Worm (Caenorhabditis elegans) whole organism, dauer: ENCODE results near the gene Y71H2B.5.

ENCODE experiments used
- unc-62 ChIP-seq: sonication (generic microtip); optimal IDR thresholded peaks from 2 replicates; lab custom pipeline; 2017; ENCODE audit warnings: missing biosample characterization, missing genetic modification reagents, missing genetic modification characterization

Gene Y71H2B.5

ce11 chrIII:2603671-2604070 is 4.1 kb upstream of the Y71H2B.5 start, which contains the start of gene Y71H2B.11:
Gene Y71H2B.11, plus strand, starts transcription at chrIII:2603971.
- no peak for TF ChIP-seq unc-62

ce11 chrIII:2616212-2616611 is 8.4 kb downstream of the Y71H2B.5 start:
- no peak for TF ChIP-seq unc-62

- no peak for TF ChIP-seq unc-62
Observed at ce11 chrIII:2618663-2619062, 10.8 kb downstream of the Y71H2B.5 start, which contains the start of gene Y71H2B.4. Gene Y71H2B.4, plus strand, starts transcription at chrIII:2618963.

- no peak for TF ChIP-seq unc-62
Observed at ce11 chrIII:2619559-2619958, 11.7 kb downstream of the Y71H2B.5 start, which contains the start of gene ppfr-4. Gene ppfr-4, plus strand, starts transcription at chrIII:2619936.

- no peak for TF ChIP-seq unc-62
Observed at ce11 chrIII:2622870-2623269, 15.1 kb downstream of the Y71H2B.5 start, which contains the start of gene Y71H2B.2. Gene Y71H2B.2, plus strand, starts transcription at chrIII:2623170.

- TF ChIP-seq unc-62 = no peak
Observed at ce11 chrIII:2628690-2629089, 20.9 kb downstream of the Y71H2B.5 start, which contains the start of gene acbp-8. Gene acbp-8, plus strand, starts transcription at chrIII:2629013.

- no peak for TF ChIP-seq unc-62
Observed at ce11 chrIII:2632819-2633398, 25.1 kb downstream of the Y71H2B.5 start.

ce11 chrIII:2634577-2634976 is 26.8 kb downstream of the Y71H2B.5 start:
- no peak for TF ChIP-seq unc-62

ce11 chrIII:2636137-2636536 is 28.3 kb downstream of the Y71H2B.5 start, which contains the start of gene zmp-2:
Gene zmp-2, plus strand, starts transcription at chrIII:2636383.
- no peak for TF ChIP-seq unc-62

- TF ChIP-seq unc-62 = no peak
Observed at ce11 chrIII:2641659-2642058, 33.8 kb downstream of the Y71H2B.5 start.

- TF ChIP-seq unc-62 = no peak
Observed at ce11 chrIII:2647194-2647925, 39.5 kb downstream of the Y71H2B.5 start.

- no peak for TF ChIP-seq unc-62
Observed at ce11 chrIII:2651519-2651918, 43.7 kb downstream of the Y71H2B.5 start.

- no peak for TF ChIP-seq unc-62
Observed at ce11 chrIII:2652704-2653566, 45.1 kb downstream of the Y71H2B.5 start.

ce11 chrIII:2656168-2656567 is 48.4 kb downstream of the Y71H2B.5 start:
- TF ChIP-seq unc-62 = no peak

- no peak for TF ChIP-seq unc-62
Observed at ce11 chrIII:2657783-2658182, 50.0 kb downstream of the Y71H2B.5 start, which contains the start of gene let-805. Gene let-805, plus strand, starts transcription at chrIII:2658083.
